Worm (Caenorhabditis elegans) whole organism, L1 larva: ENCODE data around the gene F55B11.2.

Experiments used
- aly-2 ChIP-seq: fragments of 150-350 bp; optimal IDR thresholded peaks from 2 replicates; lab custom pipeline; 2014; ENCODE audit warnings: missing biosample characterization, missing genetic modification characterization
- efl-3 ChIP-seq: fragments of 200-800 bp; sonication (Bioruptor generic); optimal IDR thresholded peaks from 2 replicates; lab custom pipeline; 2018; ENCODE audit warnings: mild to moderate bottlenecking, missing genetic modification characterization, missing compliant biosample characterization
- elt-2 ChIP-seq: sonication (generic microtip); optimal IDR thresholded peaks from 2 replicates; lab custom pipeline; 2016; ENCODE audit warnings: missing genetic modification characterization, mild to moderate bottlenecking, inconsistent platforms, missing compliant biosample characterization, missing genetic modification reagents
- jun-1 ChIP-seq: fragments of 150-350 bp; optimal IDR thresholded peaks from 2 replicates; lab custom pipeline; 2014; ENCODE audit warnings: missing biosample characterization, missing genetic modification reagents, missing genetic modification characterization
- lsy-2 ChIP-seq, 2 experiments: fragments of 150-350 bp; optimal IDR thresholded peaks; 2 replicates each; lab custom pipeline; 2014; ENCODE audit warnings: missing biosample characterization in 2 of 2, missing genetic modification characterization in 2 of 2
- mdl-1 ChIP-seq, 2 experiments: fragments of 150-350 bp; optimal IDR thresholded peaks; 2 replicates each; lab custom pipeline; 2014 to 2017; ENCODE audit warnings: missing biosample characterization in 2 of 2, missing genetic modification characterization in 2 of 2, inconsistent platforms in 1 of 2
- nhr-11 ChIP-seq: fragments of 150-350 bp; optimal IDR thresholded peaks from 2 replicates; lab custom pipeline; 2014; ENCODE audit warnings: missing biosample characterization, missing genetic modification characterization
- nhr-77 ChIP-seq: fragments of 150-350 bp; optimal IDR thresholded peaks from 2 replicates; lab custom pipeline; 2014; ENCODE audit warnings: missing biosample characterization, missing genetic modification characterization
- snpc-4 ChIP-seq: fragments of 150-350 bp; optimal IDR thresholded peaks from 2 replicates; lab custom pipeline; 2014; ENCODE audit warnings: missing biosample characterization, missing genetic modification characterization
- zag-1 ChIP-seq: fragments of 150-350 bp; optimal IDR thresholded peaks from 2 replicates; lab custom pipeline; 2014; ENCODE audit warnings: missing biosample characterization, missing genetic modification characterization

DNA sequence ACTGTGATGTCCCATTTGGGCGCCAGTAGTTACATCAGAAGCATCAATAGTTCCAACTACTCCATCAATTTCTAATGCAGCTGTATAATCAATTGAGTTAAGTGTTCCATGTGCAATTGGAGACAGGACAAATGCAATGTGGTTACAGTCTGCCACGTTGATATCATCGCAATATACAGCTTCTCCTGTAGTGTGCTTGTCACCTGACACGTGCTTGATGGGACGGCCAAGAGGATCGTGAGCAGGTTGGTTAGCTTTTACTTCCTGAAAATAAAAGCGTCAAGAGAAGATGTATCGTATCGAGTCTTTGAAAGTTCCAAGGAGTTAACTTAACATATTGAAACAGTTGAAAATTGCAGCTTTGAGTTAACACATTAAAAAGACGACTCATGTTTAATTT lies 14.5 kb downstream of the F55B11.2 start:
- no peak for TF ChIP-seq nhr-11 (tag; lab: Kevin White, UChicago)
- no peak for TF ChIP-seq jun-1
- TF ChIP-seq zag-1, result no peak
- no peak for TF ChIP-seq lsy-2 (tag; optimal IDR thresholded peaks at IDR 0.05; lab: Kevin White, UChicago)
- TF ChIP-seq elt-2 (tag; lab: Kevin White, UChicago), result no peak
- TF ChIP-seq snpc-4, result no peak
- TF ChIP-seq mdl-1 (tag; optimal IDR thresholded peaks at IDR 0.05; lab: Kevin White, UChicago), result no peak
- TF ChIP-seq aly-2 (tag; lab: Kevin White, UChicago), result no peak
- no peak for TF ChIP-seq nhr-77 (tag; lab: Kevin White, UChicago)
- TF ChIP-seq efl-3 (GFP tag; lab: Kevin White, UChicago), result no peak
